Fruit fly (Drosophila melanogaster) whole organism, wandering third instar larva: ENCODE measurements around the gene pths.

ENCODE experiments used
- Abd-B ChIP-seq: fragments of >200 bp; optimal IDR thresholded peaks from 2 replicates; lab custom pipeline; 2017; ENCODE audit warnings: missing biosample characterization, missing genetic modification characterization
- CG9705 ChIP-seq: fragments of 200-800 bp; sonication (Bioruptor generic); optimal IDR thresholded peaks from 2 replicates; lab custom pipeline; 2018; ENCODE audit warnings: missing biosample characterization, mild to moderate bottlenecking, missing genetic modification characterization
- Dif ChIP-seq: fragments of 200-275, 200-300 bp; sonication (Bioruptor generic); optimal IDR thresholded peaks from 2 replicates; lab custom pipeline; 2018; ENCODE audit warnings: missing biosample characterization, missing genetic modification characterization; ENCODE audit not compliant: partially characterized antibody
- GATAd ChIP-seq: sonication (Bioruptor generic); optimal IDR thresholded peaks from 2 replicates; lab custom pipeline; 2016; ENCODE audit warnings: missing biosample characterization, missing genetic modification characterization
- Hr78 ChIP-seq: fragments of >200 bp; optimal IDR thresholded peaks from 2 replicates; lab custom pipeline; 2017; ENCODE audit warnings: missing biosample characterization, missing genetic modification characterization
- Hr83 ChIP-seq: fragments of 200-300 bp; sonication (Bioruptor generic); optimal IDR thresholded peaks from 2 replicates; lab custom pipeline; 2016; ENCODE audit warnings: missing biosample characterization, mild to moderate bottlenecking, missing genetic modification characterization, moderate library complexity; ENCODE audit not compliant: poor library complexity, severe bottlenecking
- Jra ChIP-seq: sonication (Bioruptor generic); optimal IDR thresholded peaks from 2 replicates; lab custom pipeline; 2016; ENCODE audit warnings: missing biosample characterization, missing genetic modification characterization
- Mio ChIP-seq: sonication (Bioruptor generic); optimal IDR thresholded peaks from 2 replicates; lab custom pipeline; 2016; ENCODE audit warnings: missing biosample characterization, missing genetic modification characterization
- N ChIP-seq: fragments of >200 bp; optimal IDR thresholded peaks from 2 replicates; lab custom pipeline; 2018; ENCODE audit warnings: missing biosample characterization, missing external identifiers, missing genetic modification characterization
- Sp1 ChIP-seq: fragments of 200-800 bp; sonication (Bioruptor generic); optimal IDR thresholded peaks from 3 replicates; lab custom pipeline; 2019; ENCODE audit warnings: missing biosample characterization, mild to moderate bottlenecking, missing genetic modification characterization, moderate library complexity
- br ChIP-seq: fragments of 200-800 bp; sonication (Bioruptor generic); optimal IDR thresholded peaks from 2 replicates; lab custom pipeline; 2016; ENCODE audit warnings: missing biosample characterization, missing genetic modification characterization
- dl ChIP-seq, 2 experiments: fragments of 175-275, 200-275 bp in 1 of 2; fragments of 200-275 bp in 1 of 2; sonication (Bioruptor generic); optimal IDR thresholded peaks; lab custom pipeline; 2018; ENCODE audit warnings: mild to moderate bottlenecking in 2 of 2, missing biosample characterization in 2 of 2, missing genetic modification characterization in 2 of 2, moderate library complexity in 2 of 2; ENCODE audit not compliant: partially characterized antibody in 2 of 2, insufficient read depth in 1 of 2
- dsf ChIP-seq: sonication (Bioruptor generic); optimal IDR thresholded peaks from 2 replicates; lab custom pipeline; 2016; ENCODE audit warnings: missing biosample characterization, missing genetic modification characterization, borderline replicate concordance
- foxo ChIP-seq, 2 experiments: fragments of 200-800 bp; sonication (Bioruptor generic); optimal IDR thresholded peaks; 2 replicates in 1 of 2; 3 replicates in 1 of 2; lab custom pipeline; 2016 to 2017; ENCODE audit warnings: missing biosample characterization in 2 of 2, missing genetic modification characterization in 2 of 2
- h ChIP-seq: fragments of 200-800 bp; sonication (Bioruptor generic); optimal IDR thresholded peaks from 3 replicates; lab custom pipeline; 2016; ENCODE audit warnings: missing biosample characterization, mild to moderate bottlenecking, missing genetic modification characterization
- psq ChIP-seq: fragments of 200-800 bp; sonication (Bioruptor generic); optimal IDR thresholded peaks from 3 replicates; lab custom pipeline; 2017; ENCODE audit warnings: missing biosample characterization, mild to moderate bottlenecking, missing genetic modification characterization, moderate library complexity
- sage ChIP-seq: fragments of 200-800 bp; sonication (Bioruptor generic); optimal IDR thresholded peaks from 2 replicates; lab custom pipeline; 2016; ENCODE audit warnings: missing biosample characterization, mild to moderate bottlenecking, missing genetic modification characterization
- sv ChIP-seq: fragments of 200-800 bp; sonication (Bioruptor generic); optimal IDR thresholded peaks from 3 replicates; lab custom pipeline; 2016; ENCODE audit warnings: missing biosample characterization, missing genetic modification characterization

Gene pths

dm6 chr2L:21189273-21189781, 46.3 kb downstream of the pths start:
- no peak for TF ChIP-seq dl (GFP tag; optimal IDR thresholded peaks at IDR 0.05; lab: Kevin White, UChicago; ENCODE audit: insufficient read depth in 1 of 2, partially characterized antibody in 2 of 2)
- no peak for TF ChIP-seq N (GFP tag; lab: Kevin White, UChicago)
- no peak for TF ChIP-seq br (GFP tag; lab: Kevin White, UChicago)
- TF ChIP-seq Mio (GFP tag; lab: Kevin White, UChicago) = no peak
- no peak for TF ChIP-seq psq (GFP tag; lab: Kevin White, UChicago)
- no peak for TF ChIP-seq CG9705 (GFP tag; lab: Kevin White, UChicago)
- TF ChIP-seq foxo (GFP tag; optimal IDR thresholded peaks at IDR 0.05; lab: Kevin White, UChicago) = no peak
- no peak for TF ChIP-seq h
- no peak for TF ChIP-seq sage (GFP tag; lab: Kevin White, UChicago)
- TF ChIP-seq Hr83 = no peak
- no peak for TF ChIP-seq dsf
- TF ChIP-seq Dif (GFP tag; lab: Kevin White, UChicago) = no peak
- TF ChIP-seq sv = no peak
- no peak for TF ChIP-seq GATAd (GFP tag; lab: Kevin White, UChicago)
- no peak for TF ChIP-seq Jra (GFP tag; lab: Kevin White, UChicago)
- no peak for TF ChIP-seq Abd-B (GFP tag; lab: Kevin White, UChicago)
- no peak for TF ChIP-seq Sp1
- no peak for TF ChIP-seq Hr78 (GFP tag; lab: Kevin White, UChicago)
